Fruit fly (Drosophila melanogaster): ENCODE data around the gene Obp83a.

Obp83a gene

dm6 chr3R:5975145-5975544, at the start of gene Obp83a:
Obp83a (minus strand) TSS chr3R:5975245.
- TF ChIP-seq CrebB (tag; optimal IDR thresholded peaks at IDR 0.05) (no peak), CG18262 (tag; optimal IDR thresholded peaks at IDR 0.05) (no peak), Dfd (GFP tag; optimal IDR thresholded peaks at IDR 0.05) (no peak), D (optimal IDR thresholded peaks at IDR 0.05) (no peak), D (GFP tag; optimal IDR thresholded peaks at IDR 0.05) (no peak), ab (GFP tag; optimal IDR thresholded peaks at IDR 0.05) (no peak), Lpt (GFP tag; optimal IDR thresholded peaks at IDR 0.05) (no peak)

dm6 chr3R:6011832-6012231, 36.8 kb upstream of the Obp83a start, which contains the start of gene CG10280:
CG10280 (minus strand) TSS chr3R:6011932.
- TF ChIP-seq Ets65A (GFP tag) = peak; percentile 57
- TF ChIP-seq bigmax (GFP tag; optimal IDR thresholded peaks at IDR 0.05) = no peak
- no peak for TF ChIP-seq CG17359 (tag; optimal IDR thresholded peaks at IDR 0.05)
- TF ChIP-seq Fer3 (tag; optimal IDR thresholded peaks at IDR 0.05) = no peak
- no peak for TF ChIP-seq otp (GFP tag; IDR thresholded peaks at IDR 0.05)

- TF ChIP-seq org-1 (GFP tag; optimal IDR thresholded peaks at IDR 0.05) (no peak), phol (tag; optimal IDR thresholded peaks at IDR 0.05) (peak; percentile 12), ssp (GFP tag; IDR thresholded peaks at IDR 0.05) (no peak), Dref (GFP tag; IDR thresholded peaks at IDR 0.05) (peak; percentile 49), gfzf (GFP tag; optimal IDR thresholded peaks at IDR 0.05) (peak; percentile 47), BEAF-32 (GFP tag; optimal IDR thresholded peaks at IDR 0.05) (peak; percentile 56), Sry-δ (GFP tag; optimal IDR thresholded peaks at IDR 0.05) (peak; percentile 49), CG16813 (GFP tag; IDR thresholded peaks at IDR 0.05; ENCODE audit: partially characterized antibody) (peak; percentile 31; the same call in 1 of the 3 replicates), CG6175 (GFP tag; IDR thresholded peaks at IDR 0.05) (no peak), pita (GFP tag; optimal IDR thresholded peaks at IDR 0.05) (peak; percentile 45), Dp (GFP tag; optimal IDR thresholded peaks at IDR 0.05) (peak; percentile 18), CG31365 (tag; optimal IDR thresholded peaks at IDR 0.05) (peak; percentile 71), esg (GFP tag; conservative IDR thresholded peaks at IDR 0.05) (no peak), nmo (GFP tag; optimal IDR thresholded peaks at IDR 0.05) (peak; percentile 9), Drgx (GFP tag; IDR thresholded peaks at IDR 0.05) (no peak), CTCF (GFP tag; optimal IDR thresholded peaks at IDR 0.05) (peak; percentile 87), CG2116 (GFP tag; optimal IDR thresholded peaks at IDR 0.05) (peak; percentile 8), Scr (GFP tag; IDR thresholded peaks at IDR 0.05; ENCODE audit: partially characterized antibody) (peak; percentile 53), sens (GFP tag) (peak; percentile 34), Neu2 (GFP tag; optimal IDR thresholded peaks at IDR 0.05; ENCODE audit: borderline replicate concordance) (peak; percentile 80), Fer3 (tag; optimal IDR thresholded peaks at IDR 0.05) (no peak), sima (GFP tag; optimal IDR thresholded peaks at IDR 0.05) (no peak), CG8089 (GFP tag; optimal IDR thresholded peaks at IDR 0.05) (no peak), Poxn (GFP tag; IDR thresholded peaks at IDR 0.05) (no peak), CG6791 (GFP tag; IDR thresholded peaks at IDR 0.05; ENCODE audit: partially characterized antibody) (peak; percentile 57; the same call in 1 of the 3 replicates), vnd (GFP tag; IDR thresholded peaks at IDR 0.05; ENCODE audit: partially characterized antibody) (peak; percentile 28; the same call in 1 of the 3 replicates), CG11695 (GFP tag; IDR thresholded peaks at IDR 0.05) (no peak), Lhr (GFP tag; optimal IDR thresholded peaks at IDR 0.05) (peak; percentile 41), E2f2 (GFP tag; IDR thresholded peaks at IDR 0.05) (peak; percentile 43; the same call in 1 of the 2 replicates), CG8924 (tag; optimal IDR thresholded peaks at IDR 0.05) (no peak), CG4854 (GFP tag; optimal IDR thresholded peaks at IDR 0.05) (no peak), stwl (tag; optimal IDR thresholded peaks at IDR 0.05) (peak; percentile 91), Dip2 (GFP tag; IDR thresholded peaks at IDR 0.05) (peak; percentile 77), CG8290 (GFP tag; optimal IDR thresholded peaks at IDR 0.05) (peak; percentile 4), CG8290 (tag; optimal IDR thresholded peaks at IDR 0.05) (peak in 1 of 2 experiments; percentile 1), CG13296 (GFP tag; optimal IDR thresholded peaks at IDR 0.05) (no peak)
These were observed 34.7 kb upstream of the Obp83a start for dm6 chr3R:6009510-6010407.

Data from whole organism, embryonic.